Fruit fly (Drosophila melanogaster): ENCODE measurements around the gene obst-I.
A peak's percentile ranks its signal among the peaks of the same experiment; 100 is the strongest.

The obst-I gene

dm6 chr3L:2265692-2266444 lies 1.8 kb upstream of the obst-I start, which contains the start of the genes ecd and CG13806 (continued):
- peak; percentile 55 for TF ChIP-seq chn (GFP tag; optimal IDR thresholded peaks at IDR 0.05)
- TF ChIP-seq gem (tag; optimal IDR thresholded peaks at IDR 0.05), result no peak
- TF ChIP-seq CG5245 (GFP tag; optimal IDR thresholded peaks at IDR 0.05), result peak; percentile 4
- TF ChIP-seq phol (tag; optimal IDR thresholded peaks at IDR 0.05), result peak; percentile 74
- TF ChIP-seq cato (GFP tag; optimal IDR thresholded peaks at IDR 0.05; ENCODE audit: borderline replicate concordance), result no peak
- TF ChIP-seq da (GFP tag; optimal IDR thresholded peaks at IDR 0.05), result no peak
- no peak for TF ChIP-seq CG7271 (tag; optimal IDR thresholded peaks at IDR 0.05)
- no peak for TF ChIP-seq CG10209 (GFP tag; optimal IDR thresholded peaks at IDR 0.05)
- TF ChIP-seq stc (GFP tag; IDR thresholded peaks at IDR 0.05), result no peak
- TF ChIP-seq Camta (GFP tag; optimal IDR thresholded peaks at IDR 0.05), result peak; percentile 52
- no peak for TF ChIP-seq Dfd (GFP tag; optimal IDR thresholded peaks at IDR 0.05)
- no peak for TF ChIP-seq CG2875 (GFP tag; optimal IDR thresholded peaks at IDR 0.05)
- peak; percentile 59 for TF ChIP-seq dm (GFP tag; optimal IDR thresholded peaks at IDR 0.05)
- TF ChIP-seq CG10462 (GFP tag; optimal IDR thresholded peaks at IDR 0.05), result peak; percentile 88
- TF ChIP-seq nau (GFP tag; optimal IDR thresholded peaks at IDR 0.05), result no peak
- peak; percentile 83 for TF ChIP-seq Abd-B (GFP tag; optimal IDR thresholded peaks at IDR 0.05)
- no peak for TF ChIP-seq CG18764 (GFP tag; optimal IDR thresholded peaks at IDR 0.05)
- no peak for TF ChIP-seq CG15011 (GFP tag; optimal IDR thresholded peaks at IDR 0.05)
- TF ChIP-seq Ravus (GFP tag; IDR thresholded peaks at IDR 0.05), result no peak
- TF ChIP-seq Aef1 (GFP tag; IDR thresholded peaks at IDR 0.05), result no peak
- peak; percentile 98 for TF ChIP-seq CG42726 (GFP tag; IDR thresholded peaks at IDR 0.05; ENCODE audit: partially characterized antibody)
- peak; percentile 93 for TF ChIP-seq Doc3 (GFP tag; IDR thresholded peaks at IDR 0.05; ENCODE audit: partially characterized antibody)
- TF ChIP-seq CG7372 (GFP tag; IDR thresholded peaks at IDR 0.05), result no peak
- peak; percentile 60 for TF ChIP-seq Xbp1 (GFP tag; optimal IDR thresholded peaks at IDR 0.05)
- no peak; the same call in 1 of the 2 replicates for TF ChIP-seq CG8765 (GFP tag; IDR thresholded peaks at IDR 0.05)
- no peak for TF ChIP-seq CG34376 (GFP tag; optimal IDR thresholded peaks at IDR 0.05)
- peak; percentile 35; the same call in 1 of the 3 replicates for TF ChIP-seq dysf (GFP tag; IDR thresholded peaks at IDR 0.05)
- TF ChIP-seq CG16813 (GFP tag; IDR thresholded peaks at IDR 0.05; ENCODE audit: partially characterized antibody), result peak; percentile 96
- TF ChIP-seq CG32532 (GFP tag; IDR thresholded peaks at IDR 0.05), result peak; percentile 75
- no peak for TF ChIP-seq jing (GFP tag; optimal IDR thresholded peaks at IDR 0.05)
- no peak for TF ChIP-seq CG10565 (GFP tag; optimal IDR thresholded peaks at IDR 0.05)
- peak; percentile 87 for TF ChIP-seq zen2 (GFP tag; IDR thresholded peaks at IDR 0.05; ENCODE audit: partially characterized antibody)
- TF ChIP-seq stwl (tag; optimal IDR thresholded peaks at IDR 0.05), result peak; percentile 74
- peak; percentile 80 for TF ChIP-seq NFAT (GFP tag; IDR thresholded peaks at IDR 0.05)
- peak; percentile 51; the same call in 1 of the 2 replicates for TF ChIP-seq CG11247 (GFP tag; IDR thresholded peaks at IDR 0.05)
- peak; percentile 26 for TF ChIP-seq CG9876 (GFP tag; optimal IDR thresholded peaks at IDR 0.05)
- TF ChIP-seq Hr78 (GFP tag; optimal IDR thresholded peaks at IDR 0.05), result peak in 1 of 2 experiments; percentile 1
- no peak for TF ChIP-seq Neu2 (GFP tag; optimal IDR thresholded peaks at IDR 0.05; ENCODE audit: borderline replicate concordance)
- no peak for TF ChIP-seq CG11504 (tag; optimal IDR thresholded peaks at IDR 0.05)
- peak; percentile 55; the same call in 1 of the 2 replicates for TF ChIP-seq Xrp1 (GFP tag; IDR thresholded peaks at IDR 0.05)
- peak; percentile 2 for TF ChIP-seq CG13775 (GFP tag; optimal IDR thresholded peaks at IDR 0.05)
- TF ChIP-seq sc (optimal IDR thresholded peaks at IDR 0.05), result no peak
- TF ChIP-seq sc (GFP tag; optimal IDR thresholded peaks at IDR 0.05), result no peak
- no peak for TF ChIP-seq CG1024 (GFP tag; IDR thresholded peaks at IDR 0.05)
- TF ChIP-seq dpn (GFP tag; optimal IDR thresholded peaks at IDR 0.05), result peak; percentile 24 to 54
- peak; percentile 23; the same call in 1 of the 3 replicates for TF ChIP-seq B-H1 (GFP tag; IDR thresholded peaks at IDR 0.05)
- TF ChIP-seq Six4 (GFP tag; optimal IDR thresholded peaks at IDR 0.05), result peak; percentile 12
- no peak for TF ChIP-seq pb (GFP tag; optimal IDR thresholded peaks at IDR 0.05)
- TF ChIP-seq CG12744 (GFP tag; optimal IDR thresholded peaks at IDR 0.05), result no peak

Measured in whole organism, embryonic.